Worm (Caenorhabditis elegans): ENCODE results near the gene Y45F10D.6.
A peak's percentile ranks its signal among the peaks of the same experiment; 100 is the strongest.

The Y45F10D.6 gene

ce11 chrIV:13777480-13777879 is 20.2 kb downstream of the Y45F10D.6 start, which contains the start of gene rpl-18:
TSS of gene rpl-18 (plus strand) at chrIV:13777865.
- TF ChIP-seq cnd-1 (tag; optimal IDR thresholded peaks at IDR 0.05) (no peak), unc-120 (tag; optimal IDR thresholded peaks at IDR 0.05; ENCODE audit: poor library complexity, severe bottlenecking) (peak; percentile 30), ztf-11 (tag; optimal IDR thresholded peaks at IDR 0.05) (no peak), ceh-43 (GFP tag; optimal IDR thresholded peaks at IDR 0.05) (no peak), ceh-39 (tag; optimal IDR thresholded peaks at IDR 0.05) (peak; percentile 41), nhr-12 (tag; optimal IDR thresholded peaks at IDR 0.05) (no peak), M03D4.4 (tag; optimal IDR thresholded peaks at IDR 0.05) (no peak), tbx-8 (GFP tag; optimal IDR thresholded peaks at IDR 0.05) (no peak), ham-2 (GFP tag; optimal IDR thresholded peaks at IDR 0.05) (no peak), ceh-83 (GFP tag; optimal IDR thresholded peaks at IDR 0.05) (no peak), unc-62 (GFP tag; optimal IDR thresholded peaks at IDR 0.05) (no peak), elt-3 (tag; optimal IDR thresholded peaks at IDR 0.05) (no peak), hlh-1 (tag; optimal IDR thresholded peaks at IDR 0.05) (peak; percentile 17), elt-1 (tag; optimal IDR thresholded peaks at IDR 0.05; ENCODE audit: borderline replicate concordance, insufficient read depth) (no peak), pha-4 (tag; optimal IDR thresholded peaks at IDR 0.05) (peak; percentile 54), sem-2 (GFP tag; optimal IDR thresholded peaks at IDR 0.05) (no peak), mls-2 (tag; optimal IDR thresholded peaks at IDR 0.05) (no peak), bed-3 (GFP tag; optimal IDR thresholded peaks at IDR 0.05) (no peak), lsy-2 (tag; optimal IDR thresholded peaks at IDR 0.05) (peak; percentile 80), ces-1 (GFP tag; optimal IDR thresholded peaks at IDR 0.05) (peak; percentile 67), zip-8 (tag; optimal IDR thresholded peaks at IDR 0.05) (no peak), mep-1 (tag; optimal IDR thresholded peaks at IDR 0.05) (peak; percentile 23), sptf-1 (tag; optimal IDR thresholded peaks at IDR 0.05) (no peak), nhr-28 (tag; optimal IDR thresholded peaks at IDR 0.05) (no peak), lin-32 (GFP tag; optimal IDR thresholded peaks at IDR 0.05) (no peak), mab-5 (tag; optimal IDR thresholded peaks at IDR 0.05) (no peak), unc-39 (tag; optimal IDR thresholded peaks at IDR 0.05) (no peak), nhr-237 (tag; optimal IDR thresholded peaks at IDR 0.05) (peak; percentile 45), snpc-4 (tag; optimal IDR thresholded peaks at IDR 0.05) (no peak), nhr-2 (tag; optimal IDR thresholded peaks at IDR 0.05) (no peak), nhr-76 (tag; optimal IDR thresholded peaks at IDR 0.05) (no peak), lin-13 (tag; optimal IDR thresholded peaks at IDR 0.05) (peak; percentile 76), drap-1 (GFP tag; optimal IDR thresholded peaks at IDR 0.05) (no peak), blmp-1 (tag; optimal IDR thresholded peaks at IDR 0.05) (no peak), flh-1 (GFP tag; optimal IDR thresholded peaks at IDR 0.05) (no peak)

ce11 chrIV:13776745-13777144 is 21.0 kb downstream of the Y45F10D.6 start:
- no peak for TF ChIP-seq snpc-4 (tag; optimal IDR thresholded peaks at IDR 0.05)
- no peak for TF ChIP-seq nhr-237 (tag; optimal IDR thresholded peaks at IDR 0.05)
- TF ChIP-seq mep-1 (tag; optimal IDR thresholded peaks at IDR 0.05) = no peak
- no peak for TF ChIP-seq mab-5 (tag; optimal IDR thresholded peaks at IDR 0.05)
- no peak for TF ChIP-seq ceh-43 (GFP tag; optimal IDR thresholded peaks at IDR 0.05)

ce11 chrIV:13776115-13776514 is 21.6 kb downstream of the Y45F10D.6 start, which contains the start of gene Y45F10D.16:
TSS of gene Y45F10D.16 (plus strand) at chrIV:13776415.
- TF ChIP-seq bed-3 (GFP tag; optimal IDR thresholded peaks at IDR 0.05) (no peak), ces-1 (GFP tag; optimal IDR thresholded peaks at IDR 0.05) (no peak), unc-39 (tag; optimal IDR thresholded peaks at IDR 0.05) (no peak), mab-5 (tag; optimal IDR thresholded peaks at IDR 0.05) (no peak), pha-4 (tag; optimal IDR thresholded peaks at IDR 0.05) (no peak), sptf-1 (tag; optimal IDR thresholded peaks at IDR 0.05) (no peak), tbx-8 (GFP tag; optimal IDR thresholded peaks at IDR 0.05) (no peak), drap-1 (GFP tag; optimal IDR thresholded peaks at IDR 0.05) (no peak), nhr-76 (tag; optimal IDR thresholded peaks at IDR 0.05) (no peak), ztf-11 (tag; optimal IDR thresholded peaks at IDR 0.05) (no peak)

ce11 chrIV:13774578-13774977 is 23.1 kb downstream of the Y45F10D.6 start, which contains the start of gene Y45F10D.2:
TSS of gene Y45F10D.2 (minus strand) at chrIV:13774678.
- TF ChIP-seq flh-1 (GFP tag; optimal IDR thresholded peaks at IDR 0.05) (no peak), pha-4 (tag; optimal IDR thresholded peaks at IDR 0.05) (no peak), elt-3 (tag; optimal IDR thresholded peaks at IDR 0.05) (no peak), nhr-76 (tag; optimal IDR thresholded peaks at IDR 0.05) (no peak), nhr-2 (tag; optimal IDR thresholded peaks at IDR 0.05) (no peak), unc-120 (tag; optimal IDR thresholded peaks at IDR 0.05; ENCODE audit: poor library complexity, severe bottlenecking) (no peak), sem-2 (GFP tag; optimal IDR thresholded peaks at IDR 0.05) (no peak), ceh-43 (GFP tag; optimal IDR thresholded peaks at IDR 0.05) (no peak), snpc-4 (tag; optimal IDR thresholded peaks at IDR 0.05) (no peak), ces-1 (GFP tag; optimal IDR thresholded peaks at IDR 0.05) (no peak), blmp-1 (tag; optimal IDR thresholded peaks at IDR 0.05) (no peak), drap-1 (GFP tag; optimal IDR thresholded peaks at IDR 0.05) (no peak), mep-1 (tag; optimal IDR thresholded peaks at IDR 0.05) (no peak), ceh-39 (tag; optimal IDR thresholded peaks at IDR 0.05) (no peak), tbx-8 (GFP tag; optimal IDR thresholded peaks at IDR 0.05) (no peak), mab-5 (tag; optimal IDR thresholded peaks at IDR 0.05) (no peak), M03D4.4 (tag; optimal IDR thresholded peaks at IDR 0.05) (no peak), ham-2 (GFP tag; optimal IDR thresholded peaks at IDR 0.05) (no peak), ztf-11 (tag; optimal IDR thresholded peaks at IDR 0.05) (no peak), zip-8 (tag; optimal IDR thresholded peaks at IDR 0.05) (no peak)

All from whole organism, mixed stage, embryonic.